Worm (Caenorhabditis elegans) whole organism, L4 larva: ENCODE results near the gene wrt-6.

ENCODE experiments used
- egl-27 ChIP-seq: sonication (generic microtip); optimal IDR thresholded peaks from 3 replicates; lab custom pipeline; 2017; ENCODE audit warnings: missing biosample characterization, missing genetic modification reagents, missing genetic modification characterization
- fkh-10 ChIP-seq: fragments of 150-350 bp; optimal IDR thresholded peaks from 2 replicates; lab custom pipeline; 2014; ENCODE audit warnings: missing biosample characterization, missing genetic modification reagents, missing genetic modification characterization
- hlh-30 ChIP-seq: sonication (generic microtip); optimal IDR thresholded peaks from 2 replicates; lab custom pipeline; 2017; ENCODE audit warnings: antibody characterized with exemption, mild to moderate bottlenecking, missing genetic modification characterization, missing compliant biosample characterization; ENCODE audit not compliant: insufficient read depth
- mes-2 ChIP-seq: sonication (generic microtip); optimal IDR thresholded peaks from 2 replicates; lab custom pipeline; 2016; ENCODE audit warnings: missing genotype, mild to moderate bottlenecking, missing genetic modification characterization, missing compliant biosample characterization; ENCODE audit not compliant: poor library complexity, severe bottlenecking
- nhr-28 ChIP-seq: fragments of 150-350 bp; optimal IDR thresholded peaks from 2 replicates; lab custom pipeline; 2014; ENCODE audit warnings: missing biosample characterization, missing genetic modification characterization
- snpc-4 ChIP-seq: fragments of 150-350 bp; optimal IDR thresholded peaks from 2 replicates; lab custom pipeline; 2014; ENCODE audit warnings: missing biosample characterization, missing genetic modification characterization
- zag-1 ChIP-seq: fragments of 150-350 bp; optimal IDR thresholded peaks from 2 replicates; lab custom pipeline; 2014; ENCODE audit warnings: missing biosample characterization, missing genetic modification characterization

ce11 chrX:3488074-3488688 is 8.1 kb downstream of the wrt-6 start:
- TF ChIP-seq mes-2 (tag; lab: Kevin White, UChicago), result no peak
- TF ChIP-seq fkh-10 (GFP tag; lab: Kevin White, UChicago), result no peak
- TF ChIP-seq nhr-28, result no peak
- no peak for TF ChIP-seq zag-1 (tag; lab: Kevin White, UChicago)
- no peak for TF ChIP-seq snpc-4 (tag; lab: Kevin White, UChicago)
- no peak for TF ChIP-seq egl-27 (tag; lab: Kevin White, UChicago)
- TF ChIP-seq hlh-30 (tag; lab: Kevin White, UChicago), result no peak
